Fruit fly (Drosophila melanogaster) whole organism, embryonic: ENCODE results near the gene CG43389.

Source experiments
- BtbVII ChIP-seq: fragments of 200-800 bp; sonication (Bioruptor generic); optimal IDR thresholded peaks from 3 replicates; lab custom pipeline; 2017; ENCODE audit warnings: missing biosample characterization, mild to moderate bottlenecking, missing genetic modification characterization
- CG11456 ChIP-seq: fragments of 200-800 bp; sonication (Bioruptor generic); IDR thresholded peaks from 3 replicates; pipeline ENCODE4 v1.3.6; 2022; ENCODE audit warnings: missing biosample characterization, missing genetic modification characterization
- CG11723 ChIP-seq: fragments of 200-800 bp; sonication (Bioruptor generic); optimal IDR thresholded peaks from 2 replicates; lab custom pipeline; 2017; ENCODE audit warnings: missing biosample characterization, mild to moderate bottlenecking, missing genetic modification characterization
- CG1233 ChIP-seq: fragments of 200-800 bp; sonication (Bioruptor generic); optimal IDR thresholded peaks from 4 replicates; lab custom pipeline; 2018; ENCODE audit warnings: missing biosample characterization, mild to moderate bottlenecking, missing genetic modification characterization
- CG16779 ChIP-seq: fragments of 200-800 bp; sonication (Bioruptor generic); IDR thresholded peaks from 2 replicates; pipeline ENCODE4 v1.3.6; 2022; ENCODE audit warnings: missing biosample characterization, missing genetic modification characterization
- CG16813 ChIP-seq: fragments of 200-800 bp; sonication (Bioruptor generic); IDR thresholded peaks from 3 replicates; pipeline ENCODE4 v1.3.6; 2022; ENCODE audit warnings: missing biosample characterization, missing genetic modification characterization; ENCODE audit not compliant: partially characterized antibody
- CG17361 ChIP-seq: fragments of 200-800 bp; sonication (Bioruptor generic); IDR thresholded peaks from 3 replicates; pipeline ENCODE4 v1.3.6; 2022; ENCODE audit warnings: missing biosample characterization, missing genetic modification characterization
- CG18764 ChIP-seq: fragments of 200-800 bp; sonication (Bioruptor generic); optimal IDR thresholded peaks from 3 replicates; lab custom pipeline; 2016; ENCODE audit warnings: missing biosample characterization, missing genetic modification characterization
- CG2712 ChIP-seq: fragments of 200-800 bp; optimal IDR thresholded peaks from 3 replicates; lab custom pipeline; 2019; ENCODE audit warnings: missing biosample characterization, mild to moderate bottlenecking, missing genetic modification characterization, moderate library complexity
- CG2875 ChIP-seq: fragments of 200-800 bp; sonication (Bioruptor generic); optimal IDR thresholded peaks from 2 replicates; lab custom pipeline; 2017; ENCODE audit warnings: missing biosample characterization, mild to moderate bottlenecking, missing genetic modification characterization, missing genetic modification reagents
- CG6689 ChIP-seq: fragments of 200-800 bp; sonication (Bioruptor generic); IDR thresholded peaks from 2 replicates; pipeline ENCODE4 v1.3.6; 2022; ENCODE audit warnings: missing biosample characterization, missing genetic modification characterization
- CG6791 ChIP-seq: fragments of 200-800 bp; sonication (Bioruptor generic); IDR thresholded peaks from 3 replicates; pipeline ENCODE4 v1.3.6; 2022; ENCODE audit warnings: missing biosample characterization, missing genetic modification characterization; ENCODE audit not compliant: partially characterized antibody
- CG9437 ChIP-seq: fragments of 200-800 bp; sonication (Bioruptor generic); optimal IDR thresholded peaks from 2 replicates; lab custom pipeline; 2018; ENCODE audit warnings: missing biosample characterization, mild to moderate bottlenecking, missing genetic modification characterization
- CG9609 ChIP-seq: fragments of 200-800 bp; sonication (Bioruptor generic); optimal IDR thresholded peaks from 3 replicates; lab custom pipeline; 2016; ENCODE audit warnings: missing biosample characterization, missing genetic modification characterization
- Ets65A ChIP-seq: fragments of 200-800 bp; sonication (Bioruptor generic); peaks from one replicate; lab custom pipeline; 2016; ENCODE audit warnings: missing biosample characterization, missing genetic modification characterization
- Fer3 ChIP-seq: fragments of 200-800 bp; sonication (Bioruptor generic); optimal IDR thresholded peaks from 2 replicates; lab custom pipeline; 2018; ENCODE audit warnings: missing biosample characterization, mild to moderate bottlenecking, missing genetic modification characterization, moderate library complexity
- GATAe ChIP-seq: fragments of 200-800 bp; sonication (Bioruptor generic); conservative IDR thresholded peaks from 2 replicates; pipeline ENCODE4 v1.3.6; 2022; ENCODE audit warnings: missing biosample characterization, missing genetic modification characterization
- Gsc ChIP-seq: fragments of 200-800 bp; sonication (Bioruptor generic); IDR thresholded peaks from 2 replicates; pipeline ENCODE4 v1.3.6; 2022; ENCODE audit warnings: missing biosample characterization, missing genetic modification characterization
- H15 ChIP-seq: fragments of 200-800 bp; sonication (Bioruptor generic); IDR thresholded peaks from 3 replicates; pipeline ENCODE4 v1.3.6; 2022; ENCODE audit warnings: missing biosample characterization, missing genetic modification characterization
- Hmx ChIP-seq: fragments of 200-800 bp; sonication (Bioruptor generic); optimal IDR thresholded peaks from 2 replicates; lab custom pipeline; 2016; ENCODE audit warnings: missing biosample characterization, missing genetic modification characterization
- Lpt ChIP-seq: fragments of >200 bp; optimal IDR thresholded peaks from 2 replicates; lab custom pipeline; 2018; ENCODE audit warnings: missing biosample characterization, missing genetic modification characterization
- Mes4 ChIP-seq: fragments of 200-800 bp; sonication (Bioruptor generic); optimal IDR thresholded peaks from 2 replicates; lab custom pipeline; 2016; ENCODE audit warnings: missing biosample characterization, missing genetic modification characterization
- Neu2 ChIP-seq: fragments of 200-800 bp; sonication (Bioruptor generic); optimal IDR thresholded peaks from 3 replicates; lab custom pipeline; 2016; ENCODE audit warnings: missing biosample characterization, missing genetic modification characterization, borderline replicate concordance
- Nf-YC ChIP-seq: fragments of 200-800 bp; optimal IDR thresholded peaks from 3 replicates; lab custom pipeline; 2019; ENCODE audit warnings: missing biosample characterization, mild to moderate bottlenecking, missing genetic modification characterization, moderate library complexity
- Poxn ChIP-seq: fragments of 200-800 bp; sonication (Bioruptor generic); IDR thresholded peaks from 2 replicates; pipeline ENCODE4 v1.3.6; 2022; ENCODE audit warnings: missing biosample characterization, missing genetic modification characterization
- Rfx ChIP-seq: fragments of 200-800 bp; sonication (Bioruptor generic); IDR thresholded peaks from 2 replicates; pipeline ENCODE4 v1.3.6; 2022; ENCODE audit warnings: missing biosample characterization, missing genetic modification characterization
- Vsx1 ChIP-seq: fragments of 200-800 bp; sonication (Bioruptor generic); optimal IDR thresholded peaks from 2 replicates; lab custom pipeline; 2017; ENCODE audit warnings: missing biosample characterization, mild to moderate bottlenecking, missing genetic modification characterization, missing genetic modification reagents
- al ChIP-seq: fragments of 200-800 bp; sonication (Bioruptor generic); IDR thresholded peaks from 2 replicates; pipeline ENCODE4 v1.3.6; 2022; ENCODE audit warnings: missing biosample characterization, missing genetic modification characterization
- br ChIP-seq: fragments of >200 bp; optimal IDR thresholded peaks from 2 replicates; lab custom pipeline; 2017
- cg ChIP-seq: fragments of 200-800 bp; sonication (Bioruptor generic); optimal IDR thresholded peaks from 3 replicates; lab custom pipeline; 2019; ENCODE audit warnings: missing biosample characterization, mild to moderate bottlenecking, missing genetic modification characterization, moderate library complexity
- crc ChIP-seq: fragments of 200-800 bp; sonication (Bioruptor generic); optimal IDR thresholded peaks from 2 replicates; lab custom pipeline; 2016; ENCODE audit warnings: missing biosample characterization, missing genetic modification characterization
- crp ChIP-seq, 2 experiments: fragments of 200-800 bp; sonication (Bioruptor generic); optimal IDR thresholded peaks; 2 replicates in 1 of 2; 3 replicates in 1 of 2; lab custom pipeline; 2017; ENCODE audit warnings: missing biosample characterization in 2 of 2, missing genetic modification characterization in 2 of 2, mild to moderate bottlenecking in 1 of 2, moderate library complexity in 1 of 2
- dm ChIP-seq: fragments of 200-800 bp; sonication (Bioruptor generic); optimal IDR thresholded peaks from 3 replicates; lab custom pipeline; 2016; ENCODE audit warnings: missing biosample characterization, missing genetic modification characterization
- eyg ChIP-seq: fragments of 200-800 bp; sonication (Bioruptor generic); optimal IDR thresholded peaks from 3 replicates; lab custom pipeline; 2016; ENCODE audit warnings: missing biosample characterization, missing genetic modification characterization
- gro ChIP-seq: fragments of 200-800 bp; sonication (Bioruptor generic); optimal IDR thresholded peaks from 2 replicates; lab custom pipeline; 2016; ENCODE audit warnings: missing biosample characterization, missing genetic modification characterization
- hbn ChIP-seq: fragments of 200-800 bp; sonication (Bioruptor generic); IDR thresholded peaks from 2 replicates; pipeline ENCODE4 v1.3.6; 2022; ENCODE audit warnings: missing biosample characterization, missing genetic modification characterization; ENCODE audit not compliant: partially characterized antibody
- hth ChIP-seq: fragments of >200 bp; optimal IDR thresholded peaks from 2 replicates; lab custom pipeline; 2017; ENCODE audit warnings: inconsistent platforms
- jumu ChIP-seq: fragments of 200-800 bp; sonication (Bioruptor generic); optimal IDR thresholded peaks from 3 replicates; lab custom pipeline; 2016; ENCODE audit warnings: missing biosample characterization, missing genetic modification characterization
- kay ChIP-seq: fragments of 200-800 bp; sonication (Bioruptor generic); optimal IDR thresholded peaks from 2 replicates; lab custom pipeline; 2016; ENCODE audit warnings: missing biosample characterization, missing genetic modification characterization
- kni ChIP-seq: fragments of 200-800 bp; sonication (Bioruptor generic); optimal IDR thresholded peaks from 3 replicates; lab custom pipeline; 2017; ENCODE audit warnings: mild to moderate bottlenecking, missing biosample characterization, missing genetic modification reagents, missing genetic modification characterization
- lmd ChIP-seq: fragments of 200-800 bp; sonication (Bioruptor generic); IDR thresholded peaks from 2 replicates; pipeline ENCODE4 v1.3.6; 2022; ENCODE audit warnings: missing biosample characterization, missing genetic modification characterization
- nmo ChIP-seq: fragments of 200-800 bp; sonication (Bioruptor generic); optimal IDR thresholded peaks from 2 replicates; lab custom pipeline; 2018; ENCODE audit warnings: missing biosample characterization, mild to moderate bottlenecking, missing genetic modification characterization, moderate library complexity
- pb ChIP-seq: fragments of 200-800 bp; sonication (Bioruptor generic); optimal IDR thresholded peaks from 3 replicates; lab custom pipeline; 2016; ENCODE audit warnings: missing biosample characterization, missing genetic modification characterization
- pita ChIP-seq: fragments of 200-800 bp; sonication (Bioruptor generic); optimal IDR thresholded peaks from 2 replicates; lab custom pipeline; 2017; ENCODE audit warnings: missing biosample characterization, mild to moderate bottlenecking, missing genetic modification characterization
- psq ChIP-seq: fragments of 200-800 bp; sonication (Bioruptor generic); optimal IDR thresholded peaks from 2 replicates; lab custom pipeline; 2017; ENCODE audit warnings: missing biosample characterization, missing genetic modification characterization
- seq ChIP-seq: fragments of 200-800 bp; sonication (Bioruptor generic); IDR thresholded peaks from 2 replicates; pipeline ENCODE4 v1.3.6; 2022; ENCODE audit warnings: missing biosample characterization, missing genetic modification characterization
- sr ChIP-seq: fragments of 200-800 bp; sonication (Bioruptor generic); IDR thresholded peaks from 3 replicates; pipeline ENCODE4 v1.3.6; 2022; ENCODE audit warnings: missing biosample characterization, missing genetic modification characterization
- stc ChIP-seq: fragments of 200-800 bp; sonication (Bioruptor generic); IDR thresholded peaks from 2 replicates; pipeline ENCODE4 v1.3.6; 2022; ENCODE audit warnings: missing biosample characterization, missing genetic modification characterization
- tll ChIP-seq, 2 experiments: fragments of 200-800 bp in 1 of 2; fragments of >200 bp in 1 of 2; sonication (Bioruptor generic) in 1 of 2; optimal IDR thresholded peaks; 2 replicates each; lab custom pipeline; 2017 to 2019; ENCODE audit warnings: missing biosample characterization in 2 of 2, missing genetic modification characterization in 2 of 2, mild to moderate bottlenecking in 1 of 2, moderate library complexity in 1 of 2
- wor ChIP-seq: fragments of 200-800 bp; sonication (Bioruptor generic); IDR thresholded peaks from 2 replicates; pipeline ENCODE4 v1.3.6; 2022; ENCODE audit warnings: missing biosample characterization, missing genetic modification characterization

CG43389 gene

dm6 chr3L:3222643-3223389 is 25.0 kb upstream of the CG43389 start, which contains the start of the genes RpL28 and eIF1 (continued):
- TF ChIP-seq pb (GFP tag; lab: Kevin White, UChicago), result peak; percentile 88
- peak; percentile 37 for TF ChIP-seq CG11723 (GFP tag; lab: Kevin White, UChicago)
- peak; percentile 84 for TF ChIP-seq CG16779
- peak; percentile 62 for TF ChIP-seq Hmx (GFP tag; lab: Kevin White, UChicago)
- TF ChIP-seq gro, result peak; percentile 84
- TF ChIP-seq CG2875 (GFP tag; lab: Kevin White, UChicago), result peak; percentile 88
- TF ChIP-seq stc (GFP tag; lab: Robert Waterston, UW), result peak; percentile 79
- peak; percentile 95 for TF ChIP-seq CG11456
- peak; percentile 88 for TF ChIP-seq CG18764
- peak; percentile 56 for TF ChIP-seq GATAe
- TF ChIP-seq Neu2, result peak; percentile 22
- peak; percentile 82 for TF ChIP-seq lmd (GFP tag; lab: Robert Waterston, UW)
- peak; percentile 89 for TF ChIP-seq CG9609 (GFP tag; lab: Kevin White, UChicago)
- TF ChIP-seq tll (GFP tag; optimal IDR thresholded peaks at IDR 0.05; lab: Kevin White, UChicago), result peak in 1 of 2 experiments; percentile 42
- TF ChIP-seq wor, result peak; percentile 63
- TF ChIP-seq Nf-YC, result peak; percentile 81
- TF ChIP-seq jumu (GFP tag; lab: Kevin White, UChicago), result peak; percentile 84
- no peak for TF ChIP-seq cg (GFP tag; lab: Kevin White, UChicago)
- TF ChIP-seq H15 (GFP tag; lab: Robert Waterston, UW), result peak; percentile 79
- no peak for TF ChIP-seq br (lab: Kevin White, UChicago)
- peak; percentile 96 for TF ChIP-seq CG1233 (GFP tag; lab: Kevin White, UChicago)
- TF ChIP-seq Poxn (GFP tag; lab: Robert Waterston, UW), result peak; percentile 56; the same call in 1 of the 2 replicates
- peak; percentile 64 for TF ChIP-seq hbn (GFP tag; lab: Robert Waterston, UW)
- peak; percentile 87 for TF ChIP-seq eyg
- TF ChIP-seq CG6791, result peak; percentile 70; the same call in 2 of the 3 replicates
- no peak for TF ChIP-seq Gsc (GFP tag; lab: Robert Waterston, UW)
- peak; percentile 94 for TF ChIP-seq Rfx (GFP tag; lab: Robert Waterston, UW)
- TF ChIP-seq CG9437 (GFP tag; lab: Kevin White, UChicago), result peak; percentile 86
- TF ChIP-seq CG17361 (GFP tag; lab: Robert Waterston, UW), result peak; percentile 96
- TF ChIP-seq Vsx1 (GFP tag; lab: Kevin White, UChicago), result peak; percentile 92
- peak; percentile 70 for TF ChIP-seq psq (GFP tag; lab: Kevin White, UChicago)
- TF ChIP-seq Fer3 (tag; lab: Kevin White, UChicago), result peak; percentile 90
- TF ChIP-seq CG16813 (GFP tag; lab: Robert Waterston, UW), result peak; percentile 85
- TF ChIP-seq crp (GFP tag; optimal IDR thresholded peaks at IDR 0.05; lab: Kevin White, UChicago), result peak in 1 of 2 experiments; percentile 64
- TF ChIP-seq seq (GFP tag; lab: Robert Waterston, UW), result peak; percentile 61; the same call in 1 of the 2 replicates
- peak; percentile 90 for TF ChIP-seq nmo (GFP tag; lab: Kevin White, UChicago)
- no peak for TF ChIP-seq pita (GFP tag; lab: Kevin White, UChicago)
- TF ChIP-seq CG2712 (tag; lab: Kevin White, UChicago), result peak; percentile 86
- peak; percentile 61 for TF ChIP-seq kay (GFP tag; lab: Kevin White, UChicago)
- TF ChIP-seq dm (GFP tag; lab: Kevin White, UChicago), result peak; percentile 96
- TF ChIP-seq kni (GFP tag; lab: Kevin White, UChicago), result peak; percentile 94
- peak; percentile 89 for TF ChIP-seq sr (GFP tag; lab: Robert Waterston, UW)
- peak; percentile 89 for TF ChIP-seq crc (GFP tag; lab: Kevin White, UChicago)
- peak; percentile 89 for TF ChIP-seq BtbVII (GFP tag; lab: Kevin White, UChicago)
- no peak for TF ChIP-seq Lpt
- TF ChIP-seq CG6689 (GFP tag; lab: Robert Waterston, UW), result peak; percentile 73
- TF ChIP-seq hth (lab: Kevin White, UChicago), result no peak
- TF ChIP-seq Mes4, result peak; percentile 94
- peak; percentile 67 for TF ChIP-seq al (GFP tag; lab: Robert Waterston, UW)
- peak; percentile 99 for TF ChIP-seq Ets65A
